Fruit fly (Drosophila melanogaster) whole organism, larva: ENCODE measurements around the gene CG9777.
A peak's percentile ranks its signal among the peaks of the same experiment; 100 is the strongest.

Experiments used
- noc ChIP-seq: fragments of 200-800 bp; sonication (Bioruptor generic); optimal IDR thresholded peaks from 3 replicates; lab custom pipeline; 2019; ENCODE audit warnings: missing biosample characterization, mild to moderate bottlenecking, missing genetic modification characterization, moderate library complexity

CG9777 gene

DNA sequence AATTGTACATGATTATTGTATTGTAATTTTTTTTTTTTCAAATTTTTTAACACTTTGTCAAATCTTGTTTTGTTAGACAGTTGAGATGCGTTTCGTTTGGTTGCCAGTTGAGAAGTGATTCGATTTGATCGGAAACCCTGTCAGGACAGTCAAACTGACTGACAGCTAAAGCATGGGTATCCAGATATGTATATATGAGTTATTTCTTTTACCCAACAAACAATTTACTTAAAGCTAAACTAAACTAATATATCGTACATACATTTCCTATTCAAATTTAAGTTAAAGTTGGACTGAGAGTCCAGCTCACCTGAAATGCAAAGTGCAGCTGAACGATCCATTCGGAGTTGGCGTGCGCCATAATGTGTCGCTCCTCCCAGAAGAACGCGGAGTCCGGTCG lies at the start of gene CG9777:
CG9777 (minus strand) TSS at position 101 of the 400 bp plus-strand sequence.
- TF ChIP-seq noc (tag; lab: Kevin White, UChicago): no peak

DNA sequence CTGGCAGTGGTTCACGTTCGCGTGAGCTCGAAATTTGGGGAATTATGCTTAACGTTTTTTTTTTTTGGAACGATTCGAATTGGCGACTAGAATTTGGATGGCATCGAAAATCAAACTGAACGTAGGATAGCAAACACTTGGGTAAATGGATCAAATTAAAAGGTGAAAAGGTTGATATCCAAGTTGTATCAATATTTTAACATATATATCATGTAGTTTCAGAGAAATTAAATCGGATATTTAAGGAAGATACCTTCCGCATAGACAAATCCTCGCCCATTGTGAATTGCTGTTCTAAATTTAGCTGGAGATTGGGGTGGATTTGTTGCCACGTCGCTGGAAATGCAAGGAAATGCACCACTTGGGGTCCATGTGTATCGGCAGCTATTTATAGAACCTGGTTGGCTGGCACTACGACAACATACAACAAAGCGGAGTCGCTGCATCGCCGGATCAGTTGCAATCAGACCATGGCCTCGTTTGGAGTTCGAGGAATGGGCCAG lies 46.9 kb upstream of the CG9777 start, which contains the start of the genes CG13010 and sing:
CG13010 (minus strand) TSS at position 101 of the 503 bp plus-strand sequence.
sing (plus strand) TSS at position 453 of the 503 bp plus-strand sequence.
- no peak for TF ChIP-seq noc (tag; lab: Kevin White, UChicago)

DNA sequence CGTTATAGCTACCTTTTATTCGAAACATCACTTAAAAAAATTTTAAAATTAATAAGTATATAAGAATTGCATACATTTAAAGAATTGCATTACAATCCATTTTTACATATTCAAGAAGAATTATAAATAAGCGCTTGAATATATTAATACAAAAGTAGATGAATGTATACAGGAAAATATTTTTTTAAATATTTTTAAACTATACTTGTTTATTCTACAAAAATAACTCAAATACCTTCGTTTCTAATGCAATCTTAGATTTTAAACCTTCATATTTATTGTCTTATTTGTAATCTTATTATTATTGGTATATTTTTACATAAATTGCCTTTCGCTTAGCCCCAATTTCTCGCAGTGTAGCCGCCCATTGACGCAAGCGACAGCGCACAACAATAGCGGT lies 45.1 kb upstream of the CG9777 start:
- TF ChIP-seq noc (tag; lab: Kevin White, UChicago): no peak

DNA sequence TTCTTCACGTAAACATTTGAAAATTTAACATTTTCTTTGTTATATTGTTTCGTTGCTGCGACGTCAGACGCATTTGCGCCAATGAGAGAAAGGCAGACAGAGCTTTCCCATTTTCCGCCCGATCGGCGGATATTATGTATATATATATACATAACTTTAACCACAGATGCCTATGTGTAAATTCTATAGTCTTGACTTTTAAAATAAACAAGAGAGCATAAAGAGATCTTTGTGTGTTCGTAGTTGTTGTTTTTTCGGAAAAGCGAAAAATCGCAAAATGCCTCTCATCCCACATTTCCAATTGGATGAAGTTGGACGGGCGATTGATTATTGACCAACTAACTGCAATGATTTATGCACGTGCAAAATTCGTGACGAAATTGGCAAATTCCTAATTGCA lies 44.6 kb upstream of the CG9777 start, which contains the start of gene CG13012:
CG13012 (minus strand) TSS at position 101 of the 400 bp plus-strand sequence.
- no peak for TF ChIP-seq noc (tag; lab: Kevin White, UChicago)

DNA sequence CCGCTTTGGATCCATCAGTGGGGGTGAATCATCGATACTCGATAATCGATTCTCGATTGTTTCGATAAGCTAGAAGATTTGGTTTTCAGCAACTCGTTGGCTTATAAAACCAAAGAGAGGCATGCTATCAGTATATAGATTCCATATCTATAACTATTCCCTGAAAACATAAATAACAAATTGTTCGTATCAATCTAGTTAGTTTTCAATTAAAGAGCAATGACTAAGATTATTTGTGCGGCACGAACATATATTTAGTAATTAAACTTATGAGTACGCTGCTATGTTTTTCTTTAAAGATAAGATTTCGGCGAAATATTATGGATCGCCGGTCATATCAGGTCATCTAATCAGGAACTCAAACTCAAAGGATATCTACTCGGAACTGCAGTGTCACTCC lies 42.5 kb upstream of the CG9777 start:
- TF ChIP-seq noc (tag; lab: Kevin White, UChicago): no peak

DNA sequence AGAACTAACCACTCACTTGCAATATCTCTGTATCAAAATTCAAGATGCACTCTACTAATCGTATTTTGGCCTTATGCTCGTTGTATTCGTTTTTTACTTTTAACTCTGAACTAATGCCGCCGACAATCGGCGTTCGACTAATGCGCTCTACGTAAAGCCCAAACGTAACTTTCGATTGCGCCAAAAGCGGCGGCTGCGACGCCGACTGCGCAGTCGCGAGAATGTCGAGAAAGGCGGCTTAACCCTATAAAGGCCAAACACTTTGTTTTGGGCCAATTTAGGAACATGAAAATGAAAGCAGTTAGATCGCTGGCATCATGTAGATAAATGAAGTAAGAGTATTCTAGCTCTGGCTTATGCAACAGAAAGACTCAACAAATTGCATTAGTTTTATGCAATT lies 40.9 kb upstream of the CG9777 start:
- TF ChIP-seq noc (tag; lab: Kevin White, UChicago): no peak

DNA sequence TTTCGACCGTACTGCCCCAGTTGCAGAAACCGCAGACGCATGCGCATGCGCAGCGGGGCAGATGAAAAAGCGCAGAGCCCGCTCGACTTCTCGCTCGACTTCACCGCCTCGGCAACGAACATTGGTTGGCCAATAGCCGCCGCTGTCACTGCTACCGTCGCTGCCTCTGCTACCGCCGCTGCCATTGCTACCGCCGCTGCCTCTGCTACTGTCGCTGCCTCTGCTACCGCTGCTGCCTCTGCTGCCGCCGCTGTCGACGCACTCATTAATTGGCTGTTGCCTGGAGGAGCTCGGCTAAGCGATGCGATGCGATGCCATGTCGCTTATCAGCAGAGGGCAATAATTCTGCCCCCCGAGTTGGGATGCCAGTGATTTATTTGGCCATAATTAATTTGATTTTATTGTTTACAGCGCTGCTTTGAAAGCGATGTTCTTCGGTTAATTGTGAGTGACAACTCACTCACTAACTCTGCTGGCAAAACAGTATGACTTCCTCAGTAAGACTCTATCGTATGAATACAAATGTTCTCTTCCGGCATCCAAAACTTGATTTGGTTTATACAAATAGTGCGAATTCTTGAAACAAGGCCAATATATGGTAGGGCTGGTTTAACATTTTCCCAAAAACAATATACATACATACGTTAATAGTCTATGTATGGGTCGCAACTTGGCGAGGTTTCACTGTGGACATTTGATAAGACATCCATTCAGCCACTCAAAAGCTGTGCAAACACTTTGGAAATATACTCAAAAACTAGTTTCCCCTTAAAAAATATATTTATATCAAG lies 38.9 kb upstream of the CG9777 start:
- TF ChIP-seq noc (tag; lab: Kevin White, UChicago): peak; percentile 81

DNA sequence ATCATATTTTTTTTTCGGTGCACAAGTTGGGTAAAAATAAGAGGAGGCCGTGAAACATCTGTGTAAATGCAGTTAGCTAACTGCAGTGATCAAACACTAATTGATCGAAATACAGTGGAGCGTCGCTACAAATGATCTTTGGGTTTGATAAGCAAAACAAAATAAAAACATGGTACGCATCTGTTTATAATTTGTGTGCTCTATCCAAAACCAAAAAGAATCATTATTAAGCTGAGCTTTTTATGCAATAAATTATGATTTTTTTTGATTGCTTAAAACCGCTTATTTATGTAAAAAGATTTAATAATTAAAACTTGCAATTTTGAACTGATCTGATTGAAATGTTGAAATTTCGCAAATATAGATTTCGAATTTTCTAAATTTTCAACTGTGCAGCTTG lies 38.2 kb upstream of the CG9777 start:
- no peak for TF ChIP-seq noc (tag; lab: Kevin White, UChicago)

DNA sequence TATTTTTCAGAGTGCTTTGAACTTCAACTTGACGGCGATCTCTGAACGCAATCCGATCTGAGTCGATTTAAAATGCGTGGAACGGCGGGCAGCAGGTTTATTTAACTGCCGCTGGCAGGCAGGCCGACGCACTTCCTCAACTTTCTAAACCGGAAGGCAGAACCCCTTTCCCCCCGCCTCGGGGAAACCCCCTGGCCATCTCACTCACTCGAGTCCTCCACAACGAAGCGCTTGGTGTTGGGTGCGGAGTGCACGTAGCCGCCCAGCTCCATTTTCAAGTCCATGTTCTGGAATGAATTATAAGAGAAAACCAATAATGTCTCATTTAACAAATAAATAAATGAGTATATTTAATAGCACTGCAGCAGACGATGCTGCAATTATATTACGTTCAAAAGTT lies 37.8 kb upstream of the CG9777 start:
- no peak for TF ChIP-seq noc (tag; lab: Kevin White, UChicago)

DNA sequence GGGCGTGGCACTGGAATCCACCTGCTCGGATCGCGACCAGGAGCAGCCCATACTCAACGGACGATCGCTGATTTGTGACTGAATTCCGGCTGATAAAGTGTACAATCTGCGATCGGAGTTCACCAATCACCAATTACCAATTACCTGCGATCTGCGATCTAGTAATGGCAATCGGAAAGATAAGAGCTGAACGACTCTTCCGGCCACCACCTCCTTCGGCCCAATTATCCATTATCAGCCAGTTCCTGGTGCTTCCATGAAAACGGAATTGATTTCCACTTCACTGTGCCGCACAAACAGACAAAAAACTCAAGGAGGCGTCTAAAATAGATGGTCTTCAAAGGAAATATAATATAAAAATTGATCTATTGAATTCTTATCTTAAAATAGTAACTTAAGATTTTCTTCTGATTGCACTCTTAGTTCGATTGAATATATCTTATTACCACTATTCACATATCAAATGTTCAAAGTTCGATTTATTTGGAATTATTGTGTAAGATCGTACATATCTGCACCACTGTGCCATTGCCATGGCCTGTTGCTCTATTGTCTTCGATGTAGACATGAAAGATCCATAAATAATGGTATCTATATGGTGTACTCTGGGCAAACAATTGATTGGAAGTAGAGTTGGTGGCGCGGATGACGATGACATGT lies 32.5 kb upstream of the CG9777 start, which contains the start of gene CG15865:
CG15865 (minus strand) TSS at position 51 of the 660 bp plus-strand sequence.
- TF ChIP-seq noc (tag; lab: Kevin White, UChicago): no peak

DNA sequence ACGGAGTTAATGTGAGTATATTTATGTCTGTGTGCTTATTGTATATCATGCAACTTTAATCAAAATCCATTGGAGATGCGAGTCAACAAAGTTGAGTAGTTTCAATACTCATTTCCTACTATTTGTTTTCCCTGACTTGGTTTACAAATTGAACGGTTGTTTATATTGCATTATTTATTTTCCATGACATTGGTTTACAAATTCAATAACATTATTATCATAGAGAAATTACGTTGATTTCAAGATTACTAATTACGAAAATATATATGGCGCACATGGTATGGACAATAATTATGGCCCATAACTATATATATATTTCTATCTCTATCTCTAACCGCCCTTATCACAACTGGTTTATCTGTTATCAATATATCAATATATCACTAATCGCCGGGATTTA lies 28.6 kb upstream of the CG9777 start:
- TF ChIP-seq noc (tag; lab: Kevin White, UChicago): no peak

DNA sequence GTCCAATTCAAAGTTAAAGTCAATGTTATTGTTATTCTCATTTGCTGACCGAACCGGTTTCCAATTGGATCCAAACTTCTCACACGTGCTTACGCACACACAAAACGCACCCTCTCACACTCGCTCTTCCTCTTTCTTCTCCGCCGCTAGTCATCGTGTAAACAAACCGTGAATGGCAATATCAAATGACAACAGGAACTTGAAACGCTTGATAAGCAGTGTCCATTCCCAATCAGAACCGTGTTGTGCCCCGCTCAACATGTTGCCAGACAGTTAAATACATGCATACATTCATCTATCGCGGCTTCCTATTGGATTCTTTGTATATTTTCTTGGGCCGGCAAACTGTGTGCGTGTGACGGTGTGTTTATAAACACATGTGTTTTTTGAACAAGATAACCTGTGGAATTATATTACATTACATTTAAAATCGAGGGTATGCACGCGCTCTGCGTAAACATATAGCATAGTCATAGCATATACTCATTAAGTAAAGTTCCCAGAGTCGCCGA lies 23.7 kb upstream of the CG9777 start:
- peak; percentile 57 for TF ChIP-seq noc (tag; lab: Kevin White, UChicago)

DNA sequence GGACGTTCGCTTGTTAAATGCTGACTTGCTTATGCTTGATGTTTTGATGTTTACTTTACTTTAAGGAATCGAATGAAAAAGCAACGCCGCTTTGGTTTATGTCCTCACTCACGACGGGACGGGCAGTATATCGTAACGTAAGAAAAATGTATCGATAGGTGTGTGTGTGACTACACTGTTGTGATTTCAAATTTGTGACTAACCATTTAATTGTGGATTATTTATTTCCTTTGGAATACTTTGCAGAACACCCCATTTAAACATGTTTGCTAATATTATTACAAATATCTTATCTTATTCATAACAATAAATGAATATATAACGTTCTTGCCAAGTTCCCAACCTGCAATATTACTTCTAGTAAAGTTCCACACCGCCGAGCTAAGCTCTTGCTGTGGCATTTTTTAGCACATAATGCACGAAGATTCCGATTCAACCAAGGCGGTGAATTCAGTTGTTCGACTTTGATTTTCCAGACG lies 22.9 kb upstream of the CG9777 start, which contains the start of the genes Nemp and r:
Nemp (minus strand) TSS at position 85 of the 479 bp plus-strand sequence.
r (plus strand) TSS at position 429 of the 479 bp plus-strand sequence.
- no peak for TF ChIP-seq noc (tag; lab: Kevin White, UChicago)

DNA sequence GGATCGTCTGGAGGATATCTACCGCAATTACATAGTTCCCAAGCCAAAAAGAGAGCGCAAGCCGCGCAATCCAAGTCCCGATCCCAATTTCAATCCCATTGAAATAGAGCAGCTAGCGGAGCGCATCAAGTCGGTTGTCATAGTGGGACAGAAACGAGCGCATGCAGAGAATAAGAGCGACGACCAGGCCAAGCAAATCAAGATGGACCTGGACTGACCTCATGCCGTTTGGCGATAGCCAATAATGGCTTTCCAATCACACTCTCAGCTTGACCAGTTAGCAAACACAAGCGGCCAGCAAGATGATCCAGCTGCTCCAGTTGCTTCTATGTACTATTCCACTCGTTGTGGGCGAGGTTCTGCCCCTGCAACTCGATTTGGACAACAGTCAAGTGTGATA lies 19.6 kb upstream of the CG9777 start:
- TF ChIP-seq noc (tag; lab: Kevin White, UChicago): no peak

DNA sequence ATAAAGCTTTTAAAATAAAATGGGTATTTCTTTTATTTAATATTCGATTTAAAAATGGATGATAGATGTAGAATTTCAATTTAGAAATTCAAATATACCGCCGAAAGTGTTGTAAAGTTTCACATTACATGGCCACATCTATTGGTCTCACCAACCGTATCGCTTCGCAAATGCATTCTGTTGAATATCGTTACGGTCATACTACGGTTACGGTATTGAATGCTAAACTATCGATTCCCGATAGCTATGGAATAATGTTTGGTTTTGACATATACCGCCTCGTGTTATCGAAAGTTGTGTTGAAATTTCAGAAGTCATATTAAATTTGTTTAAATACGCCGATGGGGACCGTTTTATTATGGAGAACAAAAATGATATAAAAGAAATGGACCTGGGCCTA lies 19.1 kb upstream of the CG9777 start, which contains the start of the genes CG32573 and CG42512:
CG32573 (plus strand) TSS at position 279 of the 400 bp plus-strand sequence.
CG42512 (plus strand) TSS at position 279 of the 400 bp plus-strand sequence.
- TF ChIP-seq noc (tag; lab: Kevin White, UChicago): no peak
